Worm (Caenorhabditis elegans) whole organism, late embryonic: ENCODE results near the gene Y54B9A.1.

Source experiments
- F13H6.1 ChIP-seq: sonication (generic microtip); optimal IDR thresholded peaks from 2 replicates; lab custom pipeline; 2016; ENCODE audit warnings: missing genetic modification characterization, missing compliant biosample characterization
- K09A11.1 ChIP-seq: sonication (generic microtip); optimal IDR thresholded peaks from 2 replicates; lab custom pipeline; 2017; ENCODE audit warnings: antibody characterized with exemption, mild to moderate bottlenecking, missing genetic modification characterization, missing compliant biosample characterization; ENCODE audit not compliant: insufficient read depth
- T23F11.4 ChIP-seq: fragments of 200-800 bp; sonication (Bioruptor generic); optimal IDR thresholded peaks from 2 replicates; lab custom pipeline; 2018; ENCODE audit warnings: mild to moderate bottlenecking, missing genetic modification characterization, missing compliant biosample characterization
- Y22D7AL.16 ChIP-seq: sonication (generic microtip); optimal IDR thresholded peaks from 2 replicates; lab custom pipeline; 2016; ENCODE audit warnings: missing genetic modification characterization, missing compliant biosample characterization
- ahr-1 ChIP-seq: sonication (generic microtip); optimal IDR thresholded peaks from 2 replicates; lab custom pipeline; 2016; ENCODE audit warnings: missing genetic modification characterization, missing compliant biosample characterization
- ama-1 ChIP-seq: fragments of 150-350 bp; optimal IDR thresholded peaks from 2 replicates; lab custom pipeline; 2014
- ceh-14 ChIP-seq: sonication (generic microtip); optimal IDR thresholded peaks from 2 replicates; lab custom pipeline; 2016; ENCODE audit warnings: missing genotype, missing genetic modification characterization, missing compliant biosample characterization
- ceh-18 ChIP-seq: sonication (generic microtip); optimal IDR thresholded peaks from 2 replicates; lab custom pipeline; 2016; ENCODE audit warnings: missing genetic modification characterization, missing compliant biosample characterization
- ceh-19 ChIP-seq: fragments of 200-800 bp; sonication (Bioruptor generic); optimal IDR thresholded peaks from 2 replicates; lab custom pipeline; 2018; ENCODE audit warnings: mild to moderate bottlenecking, missing genetic modification characterization, missing compliant biosample characterization
- ceh-22 ChIP-seq: sonication (generic microtip); optimal IDR thresholded peaks from 2 replicates; lab custom pipeline; 2017; ENCODE audit warnings: missing biosample characterization, missing genetic modification characterization
- ceh-24 ChIP-seq: sonication (generic microtip); optimal IDR thresholded peaks from 2 replicates; lab custom pipeline; 2016; ENCODE audit warnings: mild to moderate bottlenecking, missing genetic modification characterization, missing compliant biosample characterization
- ceh-30 ChIP-seq: fragments of 150-350 bp; optimal IDR thresholded peaks from 2 replicates; lab custom pipeline; 2014; ENCODE audit warnings: missing biosample characterization, missing genetic modification characterization
- ceh-45 ChIP-seq: fragments of 200-800 bp; sonication (Bioruptor generic); IDR thresholded peaks from 2 replicates; pipeline ENCODE4 v1.3.6; 2022; ENCODE audit warnings: missing genetic modification reagents, missing genetic modification characterization, missing compliant biosample characterization
- ceh-6 ChIP-seq: fragments of 200-800 bp; sonication (Bioruptor generic); optimal IDR thresholded peaks from 2 replicates; lab custom pipeline; 2018; ENCODE audit warnings: mild to moderate bottlenecking, missing genetic modification characterization, missing compliant biosample characterization
- ceh-9 ChIP-seq: sonication (generic microtip); optimal IDR thresholded peaks from 2 replicates; lab custom pipeline; 2016; ENCODE audit warnings: mild to moderate bottlenecking, missing genetic modification characterization, inconsistent platforms, missing compliant biosample characterization
- che-1 ChIP-seq: sonication (generic microtip); optimal IDR thresholded peaks from 2 replicates; lab custom pipeline; 2016; ENCODE audit warnings: mild to moderate bottlenecking, missing genetic modification characterization, missing compliant biosample characterization
- elt-2 ChIP-seq: sonication (generic microtip); optimal IDR thresholded peaks from 2 replicates; lab custom pipeline; 2016; ENCODE audit warnings: missing genetic modification reagents, missing genetic modification characterization, missing compliant biosample characterization
- eyg-1 ChIP-seq: sonication (generic microtip); optimal IDR thresholded peaks from 2 replicates; lab custom pipeline; 2016; ENCODE audit warnings: missing genotype, missing genetic modification characterization, missing compliant biosample characterization
- fax-1 ChIP-seq: sonication (generic microtip); optimal IDR thresholded peaks from 2 replicates; lab custom pipeline; 2016; ENCODE audit warnings: missing genotype, missing genetic modification characterization, missing compliant biosample characterization
- fkh-10 ChIP-seq: fragments of 150-350 bp; optimal IDR thresholded peaks from 2 replicates; lab custom pipeline; 2014; ENCODE audit warnings: missing biosample characterization, missing genetic modification reagents, missing genetic modification characterization
- fkh-6 ChIP-seq: sonication (generic microtip); optimal IDR thresholded peaks from 2 replicates; lab custom pipeline; 2016; ENCODE audit warnings: missing genetic modification characterization, missing compliant biosample characterization
- hlh-13 ChIP-seq: fragments of 200-800 bp; sonication (Bioruptor generic); optimal IDR thresholded peaks from 2 replicates; lab custom pipeline; 2018; ENCODE audit warnings: mild to moderate bottlenecking, missing genetic modification characterization, missing compliant biosample characterization
- hlh-30 ChIP-seq: sonication (generic microtip); optimal IDR thresholded peaks from 2 replicates; lab custom pipeline; 2017; ENCODE audit warnings: antibody characterized with exemption, missing genetic modification characterization, missing compliant biosample characterization; ENCODE audit not compliant: insufficient read depth
- hlh-6 ChIP-seq: sonication (generic microtip); optimal IDR thresholded peaks from 2 replicates; lab custom pipeline; 2016; ENCODE audit warnings: missing genotype, missing genetic modification characterization, missing compliant biosample characterization
- lin-11 ChIP-seq: fragments of 200-800 bp; sonication (Bioruptor generic); optimal IDR thresholded peaks from 2 replicates; lab custom pipeline; 2018; ENCODE audit warnings: mild to moderate bottlenecking, missing genetic modification characterization, missing compliant biosample characterization
- madf-2 ChIP-seq: sonication (generic microtip); optimal IDR thresholded peaks from 2 replicates; lab custom pipeline; 2017; ENCODE audit warnings: missing genetic modification characterization, missing compliant biosample characterization
- nhr-11 ChIP-seq: fragments of 150-350 bp; optimal IDR thresholded peaks from 2 replicates; lab custom pipeline; 2014; ENCODE audit warnings: missing biosample characterization, missing genetic modification characterization
- nhr-232 ChIP-seq: sonication (generic microtip); optimal IDR thresholded peaks from 2 replicates; lab custom pipeline; 2016; ENCODE audit warnings: missing genetic modification characterization, missing compliant biosample characterization
- npax-4 ChIP-seq: sonication (generic microtip); optimal IDR thresholded peaks from 2 replicates; lab custom pipeline; 2016; ENCODE audit warnings: missing genetic modification characterization, missing compliant biosample characterization
- odd-2 ChIP-seq: sonication (generic microtip); optimal IDR thresholded peaks from 2 replicates; lab custom pipeline; 2017; ENCODE audit warnings: antibody characterized with exemption, mild to moderate bottlenecking, missing genetic modification characterization, missing compliant biosample characterization
- pag-3 ChIP-seq: sonication (generic microtip); optimal IDR thresholded peaks from 2 replicates; lab custom pipeline; 2016; ENCODE audit warnings: missing compliant biosample characterization, missing genetic modification characterization, borderline replicate concordance
- pat-9 ChIP-seq: fragments of 200-800 bp; sonication (Bioruptor generic); optimal IDR thresholded peaks from 2 replicates; lab custom pipeline; 2018; ENCODE audit warnings: mild to moderate bottlenecking, missing genetic modification characterization, moderate library complexity, missing compliant biosample characterization
- pax-1 ChIP-seq: fragments of 150-350 bp; optimal IDR thresholded peaks from 2 replicates; lab custom pipeline; 2014; ENCODE audit warnings: missing biosample characterization, missing genetic modification characterization
- pqm-1 ChIP-seq: sonication (generic microtip); optimal IDR thresholded peaks from 2 replicates; lab custom pipeline; 2016; ENCODE audit warnings: missing genetic modification characterization, missing compliant biosample characterization
- rnt-1 ChIP-seq: sonication (generic microtip); optimal IDR thresholded peaks from 2 replicates; lab custom pipeline; 2016; ENCODE audit warnings: missing genetic modification characterization, missing compliant biosample characterization
- sdc-2 ChIP-seq: sonication (generic microtip); optimal IDR thresholded peaks from 2 replicates; lab custom pipeline; 2016; ENCODE audit warnings: missing genotype, missing genetic modification characterization, missing compliant biosample characterization
- sox-2 ChIP-seq: fragments of 200-800 bp; sonication (Bioruptor generic); IDR thresholded peaks from 2 replicates; pipeline ENCODE4 v1.3.6; 2022; ENCODE audit warnings: missing genetic modification reagents, missing genetic modification characterization, missing compliant biosample characterization
- sox-4 ChIP-seq: sonication (generic microtip); optimal IDR thresholded peaks from 2 replicates; lab custom pipeline; 2017; ENCODE audit warnings: mild to moderate bottlenecking, missing genetic modification characterization, inconsistent platforms, missing compliant biosample characterization
- syd-9 ChIP-seq: sonication (generic microtip); optimal IDR thresholded peaks from 2 replicates; lab custom pipeline; 2016; ENCODE audit warnings: mild to moderate bottlenecking, missing genetic modification characterization, moderate library complexity, missing compliant biosample characterization
- tbx-7 ChIP-seq: sonication (generic microtip); optimal IDR thresholded peaks from 2 replicates; lab custom pipeline; 2016; ENCODE audit warnings: missing genotype, missing genetic modification characterization, missing compliant biosample characterization
- ttx-3 ChIP-seq: sonication (generic microtip); optimal IDR thresholded peaks from 2 replicates; lab custom pipeline; 2016; ENCODE audit warnings: missing genetic modification reagents, missing genetic modification characterization, missing compliant biosample characterization
- unc-3 ChIP-seq, 2 experiments: fragments of 200-800 bp in 1 of 2; sonication (Bioruptor generic) in 1 of 2; sonication (generic microtip) in 1 of 2; conservative IDR thresholded peaks in 1 of 2; optimal IDR thresholded peaks in 1 of 2; 2 replicates each; pipeline versions ENCODE4 v1.3.6 to Lab custom; 2016 to 2022; ENCODE audit warnings: missing compliant biosample characterization in 2 of 2, missing genetic modification characterization in 2 of 2, missing genetic modification reagents in 1 of 2
- unc-55 ChIP-seq: sonication (generic microtip); optimal IDR thresholded peaks from 2 replicates; lab custom pipeline; 2017; ENCODE audit warnings: missing biosample characterization, missing genetic modification reagents, missing genetic modification characterization
- unc-86 ChIP-seq: sonication (generic microtip); optimal IDR thresholded peaks from 2 replicates; lab custom pipeline; 2016; ENCODE audit warnings: missing genetic modification characterization, missing compliant biosample characterization

Gene Y54B9A.1

ce11 chrV:9477863-9478262 is 38.5 kb upstream of the Y54B9A.1 start, which contains the start of gene nas-3:
Gene nas-3 (plus strand): TSS chrV:9478163.
- TF ChIP-seq elt-2 (tag; lab: Kevin White, UChicago) (no peak), unc-55 (GFP tag; lab: Kevin White, UChicago) (no peak), sdc-2 (no peak), fax-1 (tag; lab: Kevin White, UChicago) (no peak), pax-1 (no peak), ceh-24 (tag; lab: Kevin White, UChicago) (no peak), tbx-7 (tag; lab: Kevin White, UChicago) (no peak), F13H6.1 (tag; lab: Kevin White, UChicago) (no peak), rnt-1 (tag; lab: Kevin White, UChicago) (no peak), npax-4 (tag; lab: Kevin White, UChicago) (no peak), pqm-1 (no peak), ttx-3 (tag; lab: Kevin White, UChicago) (no peak), lin-11 (no peak), sox-4 (tag; lab: Kevin White, UChicago) (no peak), fkh-6 (tag; lab: Kevin White, UChicago) (no peak)

DNA sequence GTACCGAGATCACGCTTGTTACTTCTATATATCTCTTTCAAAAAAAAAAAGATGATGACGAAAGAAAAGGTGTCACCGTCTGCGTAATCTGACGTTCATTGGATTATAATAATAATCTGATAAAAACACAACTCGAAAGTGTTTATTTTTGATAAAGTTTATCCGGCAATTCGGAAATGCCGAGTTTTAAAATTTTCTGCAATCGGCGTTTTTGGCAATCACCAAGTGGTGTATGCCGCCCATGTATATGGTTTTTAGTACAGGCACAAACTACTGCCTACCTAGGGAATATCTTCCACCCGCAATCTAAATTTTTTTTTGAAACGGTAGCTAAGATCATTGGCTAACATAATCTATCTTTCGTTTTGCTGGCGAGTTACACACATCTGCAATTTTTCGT is 34.6 kb upstream of the Y54B9A.1 start:
- no peak for TF ChIP-seq pag-3 (tag; lab: Kevin White, UChicago)
- TF ChIP-seq ceh-45, result no peak
- no peak for TF ChIP-seq ahr-1 (tag; lab: Kevin White, UChicago)
- no peak for TF ChIP-seq nhr-232 (tag; lab: Kevin White, UChicago)
- no peak for TF ChIP-seq hlh-13 (GFP tag; lab: Kevin White, UChicago)
- TF ChIP-seq nhr-11 (tag; lab: Kevin White, UChicago), result no peak
- TF ChIP-seq eyg-1, result no peak
- TF ChIP-seq ceh-6 (GFP tag; lab: Kevin White, UChicago), result no peak
- no peak for TF ChIP-seq pax-1
- TF ChIP-seq sox-2 (GFP tag; lab: Robert Waterston, UW), result no peak
- no peak for TF ChIP-seq pat-9
- TF ChIP-seq ceh-9, result no peak
- no peak for TF ChIP-seq K09A11.1 (tag; lab: Kevin White, UChicago)
- TF ChIP-seq T23F11.4 (GFP tag; lab: Kevin White, UChicago), result no peak
- no peak for TF ChIP-seq syd-9 (tag; lab: Kevin White, UChicago)
- no peak for TF ChIP-seq hlh-6 (tag; lab: Kevin White, UChicago)
- no peak for TF ChIP-seq unc-3 (GFP tag; conservative IDR thresholded peaks at IDR 0.05; lab: Robert Waterston, UW)
- no peak for TF ChIP-seq unc-3 (tag; optimal IDR thresholded peaks at IDR 0.05; lab: Kevin White, UChicago)
- TF ChIP-seq ceh-18 (tag; lab: Kevin White, UChicago), result no peak

ce11 chrV:9471675-9472074 is 32.3 kb upstream of the Y54B9A.1 start, which contains the start of gene flp-6:
Gene flp-6 (plus strand): TSS chrV:9471975.
- TF ChIP-seq Y22D7AL.16 (tag; lab: Kevin White, UChicago), result no peak
- TF ChIP-seq fkh-6 (tag; lab: Kevin White, UChicago), result no peak
- TF ChIP-seq ceh-22 (tag; lab: Kevin White, UChicago), result no peak
- no peak for TF ChIP-seq ahr-1 (tag; lab: Kevin White, UChicago)
- no peak for TF ChIP-seq unc-86 (tag; lab: Kevin White, UChicago)
- TF ChIP-seq ceh-14 (tag; lab: Kevin White, UChicago), result no peak
- TF ChIP-seq hlh-13 (GFP tag; lab: Kevin White, UChicago), result no peak

- TF ChIP-seq hlh-30 (tag; lab: Kevin White, UChicago) (no peak), ceh-19 (GFP tag; lab: Kevin White, UChicago) (no peak), che-1 (tag; lab: Kevin White, UChicago) (no peak), odd-2 (tag; lab: Kevin White, UChicago) (no peak), madf-2 (no peak), ceh-9 (no peak), pag-3 (tag; lab: Kevin White, UChicago) (no peak), fkh-10 (GFP tag; lab: Kevin White, UChicago) (no peak), ama-1 (lab: Kevin White, UChicago) (no peak), ceh-22 (tag; lab: Kevin White, UChicago) (no peak), ceh-18 (tag; lab: Kevin White, UChicago) (no peak), ceh-45 (no peak), ceh-24 (tag; lab: Kevin White, UChicago) (no peak), K09A11.1 (tag; lab: Kevin White, UChicago) (no peak), ceh-30 (no peak)
Observed at ce11 chrV:9465529-9465928, 26.2 kb upstream of the Y54B9A.1 start.
